Fruit fly (Drosophila melanogaster): ENCODE results near the gene mei-217.
A peak's percentile ranks its signal among the peaks of the same experiment; 100 is the strongest.

Gene mei-217

DNA sequence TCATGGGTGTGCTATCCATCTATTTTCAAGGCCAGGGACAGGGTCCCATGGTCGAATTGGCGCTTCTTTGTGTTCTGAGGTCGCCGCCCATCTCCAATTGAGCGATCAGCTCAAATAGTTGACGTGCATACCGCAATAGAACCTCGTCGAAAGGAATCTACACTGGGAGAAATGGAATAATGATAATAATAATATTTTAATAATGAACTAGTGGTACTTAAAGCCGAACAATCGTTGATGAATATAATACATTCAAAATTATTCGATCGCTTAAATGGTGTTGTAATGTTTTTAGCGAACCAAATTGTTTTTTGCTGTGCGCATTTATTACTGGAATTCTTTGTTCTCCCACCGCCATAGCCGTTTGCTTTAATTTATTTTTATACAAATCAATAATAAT, 52.2 kb downstream of the mei-217 start (continued):
- TF ChIP-seq Doc3 (GFP tag; IDR thresholded peaks at IDR 0.05; ENCODE audit: partially characterized antibody) (no peak), sna (GFP tag; IDR thresholded peaks at IDR 0.05; ENCODE audit: partially characterized antibody) (no peak), CG16779 (GFP tag; IDR thresholded peaks at IDR 0.05) (no peak), Vsx1 (GFP tag; optimal IDR thresholded peaks at IDR 0.05) (no peak), zfh1 (GFP tag; IDR thresholded peaks at IDR 0.05) (0 out of 3 replicates have a peak, but pooled peaks have one; percentile 29), Fer3 (tag; optimal IDR thresholded peaks at IDR 0.05) (peak; percentile 0), CG11695 (GFP tag; IDR thresholded peaks at IDR 0.05) (0 out of 3 replicates have a peak, but pooled peaks have one; percentile 44), Fer1 (GFP tag; optimal IDR thresholded peaks at IDR 0.05) (no peak), wdn (GFP tag; IDR thresholded peaks at IDR 0.05) (no peak), pum (GFP tag; optimal IDR thresholded peaks at IDR 0.05) (no peak), CG8924 (tag; optimal IDR thresholded peaks at IDR 0.05) (no peak), hb (GFP tag; IDR thresholded peaks at IDR 0.05; ENCODE audit: partially characterized antibody) (no peak), CG7556 (GFP tag; optimal IDR thresholded peaks at IDR 0.05) (no peak), Lhr (GFP tag; optimal IDR thresholded peaks at IDR 0.05) (no peak), CG18599 (GFP tag; optimal IDR thresholded peaks at IDR 0.05) (no peak), CG4404 (GFP tag; IDR thresholded peaks at IDR 0.05) (no peak), nau (GFP tag; optimal IDR thresholded peaks at IDR 0.05) (no peak), sens-2 (GFP tag; IDR thresholded peaks at IDR 0.05) (no peak), CG6175 (GFP tag; IDR thresholded peaks at IDR 0.05) (no peak), prd (optimal IDR thresholded peaks at IDR 0.05) (no peak), prd (GFP tag; IDR thresholded peaks at IDR 0.05) (peak; percentile 26; the same call in 1 of the 3 replicates), croc (GFP tag; conservative IDR thresholded peaks at IDR 0.05) (no peak), Gug (GFP tag; IDR thresholded peaks at IDR 0.05) (no peak), CoRest (tag; optimal IDR thresholded peaks at IDR 0.05) (no peak), fd64A (GFP tag; optimal IDR thresholded peaks at IDR 0.05) (no peak), br (optimal IDR thresholded peaks at IDR 0.05) (no peak), CG2120 (GFP tag; optimal IDR thresholded peaks at IDR 0.05) (no peak), CG17328 (GFP tag; IDR thresholded peaks at IDR 0.05) (no peak), CG14667 (GFP tag; IDR thresholded peaks at IDR 0.05) (no peak), Stat92E (GFP tag; optimal IDR thresholded peaks at IDR 0.05) (no peak), CG11560 (tag; IDR thresholded peaks at IDR 0.05) (no peak), onecut (GFP tag; IDR thresholded peaks at IDR 0.05) (no peak), Chrac-16 (GFP tag; optimal IDR thresholded peaks at IDR 0.05) (no peak), CG15514 (GFP tag; optimal IDR thresholded peaks at IDR 0.05) (no peak), al (GFP tag; IDR thresholded peaks at IDR 0.05) (peak; percentile 43; the same call in 1 of the 2 replicates), Spps (tag; optimal IDR thresholded peaks at IDR 0.05) (no peak), CG12391 (tag; optimal IDR thresholded peaks at IDR 0.05) (peak; percentile 28)

DNA sequence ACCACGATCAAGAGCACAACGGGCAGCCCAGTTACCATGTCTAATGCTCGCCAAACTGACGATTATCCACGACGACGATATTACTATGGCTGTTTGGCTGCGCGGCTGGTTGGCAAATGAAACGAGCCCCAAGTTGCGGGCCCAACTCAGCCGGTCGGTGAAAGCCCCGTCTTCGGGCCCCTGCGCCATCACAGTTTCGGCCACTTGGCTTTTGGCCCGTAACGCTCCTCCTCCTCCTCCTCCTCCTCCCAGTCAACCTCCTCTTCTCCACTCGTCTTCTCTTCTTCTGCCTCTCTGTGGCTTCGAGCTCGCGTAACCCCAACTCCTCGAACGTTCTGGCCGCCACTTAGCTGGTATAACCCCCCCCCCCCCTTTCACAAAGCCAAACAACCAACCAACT, 55.2 kb downstream of the mei-217 start, which contains the start of gene CG8945:
CG8945 (minus strand) TSS at position 101 of the 400 bp plus-strand sequence.
- peak; percentile 39 for TF ChIP-seq Med (GFP tag)
- TF ChIP-seq pb (GFP tag; optimal IDR thresholded peaks at IDR 0.05), result no peak
